Worm (Caenorhabditis elegans) whole organism, L4/young adult: ENCODE measurements around the gene C37E2.10.

Experiments used
- W03F9.2 ChIP-seq: fragments of 150-350 bp; optimal IDR thresholded peaks from 2 replicates; lab custom pipeline; 2014; ENCODE audit warnings: missing biosample characterization, missing genetic modification characterization
- dao-5 ChIP-seq: sonication (generic microtip); optimal IDR thresholded peaks from 2 replicates; lab custom pipeline; 2016; ENCODE audit warnings: missing genotype, missing genetic modification characterization, moderate library complexity, missing compliant biosample characterization
- him-1 ChIP-seq: sonication (generic microtip); optimal IDR thresholded peaks from 2 replicates; lab custom pipeline; 2016; ENCODE audit warnings: missing genotype, missing genetic modification reagents, missing genetic modification characterization, missing compliant biosample characterization

Gene C37E2.10

ce11 chrX:14213314-14213713 is 34.5 kb downstream of the C37E2.10 start:
- no peak for TF ChIP-seq W03F9.2 (tag; lab: Kevin White, UChicago)

ce11 chrX:14214520-14215023 is 35.8 kb downstream of the C37E2.10 start, which contains the start of gene K06G5.1:
TSS of gene K06G5.1 (plus strand) at chrX:14214973.
- TF ChIP-seq dao-5 (tag; lab: Kevin White, UChicago), result no peak

ce11 chrX:14223156-14223555 is 44.4 kb downstream of the C37E2.10 start, which contains the start of gene K06G5.3:
TSS of gene K06G5.3 (minus strand) at chrX:14223256.
- no peak for TF ChIP-seq dao-5 (tag; lab: Kevin White, UChicago)
- TF ChIP-seq W03F9.2 (tag; lab: Kevin White, UChicago), result no peak
- TF ChIP-seq him-1 (tag; lab: Kevin White, UChicago), result no peak

ce11 chrX:14225273-14225672 is 46.5 kb downstream of the C37E2.10 start, which contains the start of gene cyp-13B2:
TSS of gene cyp-13B2 (plus strand) at chrX:14225573.
- TF ChIP-seq him-1 (tag; lab: Kevin White, UChicago) (no peak), W03F9.2 (tag; lab: Kevin White, UChicago) (no peak), dao-5 (tag; lab: Kevin White, UChicago) (no peak)

ce11 chrX:14228764-14229163 is 50.0 kb downstream of the C37E2.10 start:
- TF ChIP-seq W03F9.2 (tag; lab: Kevin White, UChicago) (no peak), dao-5 (tag; lab: Kevin White, UChicago) (no peak), him-1 (tag; lab: Kevin White, UChicago) (no peak)
